Fruit fly (Drosophila melanogaster) whole organism, embryonic: ENCODE results near the gene barr.

Experiments used
- CG11085 ChIP-seq: fragments of 200-800 bp; sonication (Bioruptor generic); IDR thresholded peaks from 2 replicates; pipeline ENCODE4 v1.3.6; 2022; ENCODE audit warnings: missing biosample characterization, missing genetic modification characterization
- CG12769 ChIP-seq: fragments of 200-800 bp; sonication (Bioruptor generic); optimal IDR thresholded peaks from 2 replicates; lab custom pipeline; 2019; ENCODE audit warnings: missing biosample characterization, mild to moderate bottlenecking, missing genetic modification characterization, moderate library complexity
- CG14441 ChIP-seq: fragments of 200-800 bp; sonication (Bioruptor generic); IDR thresholded peaks from 2 replicates; pipeline ENCODE4 v1.3.6; 2022; ENCODE audit warnings: missing biosample characterization, missing genetic modification characterization
- CG16815 ChIP-seq: fragments of 200-800 bp; sonication (Bioruptor generic); optimal IDR thresholded peaks from 3 replicates; lab custom pipeline; 2017; ENCODE audit warnings: missing biosample characterization, mild to moderate bottlenecking, missing genetic modification characterization
- CG2129 ChIP-seq: fragments of 200-800 bp; sonication (Bioruptor generic); IDR thresholded peaks from 2 replicates; pipeline ENCODE4 v1.3.6; 2022; ENCODE audit warnings: missing biosample characterization, missing genetic modification characterization; ENCODE audit not compliant: partially characterized antibody
- CG31388 ChIP-seq: fragments of 200-800 bp; sonication (Bioruptor generic); optimal IDR thresholded peaks from 2 replicates; lab custom pipeline; 2016; ENCODE audit warnings: missing biosample characterization, missing genetic modification characterization
- CG32772 ChIP-seq: fragments of 200-800 bp; sonication (Bioruptor generic); IDR thresholded peaks from 2 replicates; pipeline ENCODE4 v1.3.6; 2022; ENCODE audit warnings: missing biosample characterization, missing genetic modification characterization
- CG3838 ChIP-seq: fragments of 200-800 bp; sonication (Bioruptor generic); optimal IDR thresholded peaks from 3 replicates; lab custom pipeline; 2016; ENCODE audit warnings: missing biosample characterization, missing genetic modification characterization
- CG4282 ChIP-seq: fragments of 200-800 bp; sonication (Bioruptor generic); optimal IDR thresholded peaks from 2 replicates; lab custom pipeline; 2016; ENCODE audit warnings: missing biosample characterization, missing genetic modification characterization
- CG4820 ChIP-seq: fragments of 200-800 bp; sonication (Bioruptor generic); optimal IDR thresholded peaks from 3 replicates; lab custom pipeline; 2016; ENCODE audit warnings: missing biosample characterization, missing genetic modification characterization
- CG7271 ChIP-seq: fragments of 200-800 bp; sonication (Bioruptor generic); optimal IDR thresholded peaks from 2 replicates; lab custom pipeline; 2018; ENCODE audit warnings: missing biosample characterization, mild to moderate bottlenecking, missing genetic modification characterization, moderate library complexity
- CG7963 ChIP-seq: fragments of 200-800 bp; sonication (Bioruptor generic); IDR thresholded peaks from 3 replicates; pipeline ENCODE4 v1.3.6; 2022; ENCODE audit warnings: missing biosample characterization, missing genetic modification characterization; ENCODE audit not compliant: partially characterized antibody
- CG8388 ChIP-seq: fragments of 200-800 bp; sonication (Bioruptor generic); optimal IDR thresholded peaks from 2 replicates; lab custom pipeline; 2019; ENCODE audit warnings: missing biosample characterization, mild to moderate bottlenecking, missing genetic modification characterization, moderate library complexity
- CG8478 ChIP-seq: fragments of >200 bp; optimal IDR thresholded peaks from 2 replicates; lab custom pipeline; 2018
- D ChIP-seq, 2 experiments: fragments of 200-800 bp in 1 of 2; fragments of >200 bp in 1 of 2; sonication (Bioruptor generic) in 1 of 2; optimal IDR thresholded peaks; 2 replicates in 1 of 2; 3 replicates in 1 of 2; lab custom pipeline; 2017; ENCODE audit warnings: mild to moderate bottlenecking in 1 of 2, missing biosample characterization in 1 of 2, missing genetic modification characterization in 1 of 2, missing genetic modification reagents in 1 of 2
- D19A ChIP-seq: fragments of 200-800 bp; optimal IDR thresholded peaks from 3 replicates; lab custom pipeline; 2019; ENCODE audit warnings: missing biosample characterization, mild to moderate bottlenecking, missing genetic modification characterization, moderate library complexity
- Drgx ChIP-seq: fragments of 200-800 bp; sonication (Bioruptor generic); IDR thresholded peaks from 2 replicates; pipeline ENCODE4 v1.3.6; 2022; ENCODE audit warnings: missing biosample characterization, missing genetic modification characterization
- Fer3 ChIP-seq: fragments of 200-800 bp; sonication (Bioruptor generic); optimal IDR thresholded peaks from 2 replicates; lab custom pipeline; 2018; ENCODE audit warnings: missing biosample characterization, mild to moderate bottlenecking, missing genetic modification characterization, moderate library complexity
- Hand ChIP-seq: fragments of 200-800 bp; sonication (Bioruptor generic); optimal IDR thresholded peaks from 2 replicates; lab custom pipeline; 2017; ENCODE audit warnings: mild to moderate bottlenecking, missing biosample characterization, missing genetic modification reagents, missing genetic modification characterization
- HmgD ChIP-seq: fragments of 200-800 bp; sonication (Bioruptor generic); optimal IDR thresholded peaks from 3 replicates; lab custom pipeline; 2016; ENCODE audit warnings: missing biosample characterization, missing genetic modification characterization
- Med ChIP-seq: fragments of 200-800 bp; sonication (Bioruptor generic); peaks from one replicate; lab custom pipeline; 2016; ENCODE audit warnings: missing biosample characterization, missing genetic modification characterization, mild to moderate bottlenecking, inconsistent platforms, moderate library complexity
- Mes4 ChIP-seq: fragments of 200-800 bp; sonication (Bioruptor generic); optimal IDR thresholded peaks from 2 replicates; lab custom pipeline; 2016; ENCODE audit warnings: missing biosample characterization, missing genetic modification characterization
- Neu2 ChIP-seq: fragments of 200-800 bp; sonication (Bioruptor generic); optimal IDR thresholded peaks from 3 replicates; lab custom pipeline; 2016; ENCODE audit warnings: missing biosample characterization, missing genetic modification characterization, borderline replicate concordance
- Nf-YC ChIP-seq: fragments of 200-800 bp; optimal IDR thresholded peaks from 3 replicates; lab custom pipeline; 2019; ENCODE audit warnings: missing biosample characterization, mild to moderate bottlenecking, missing genetic modification characterization, moderate library complexity
- Side ChIP-seq: fragments of 200-800 bp; sonication (Bioruptor generic); optimal IDR thresholded peaks from 2 replicates; lab custom pipeline; 2016; ENCODE audit warnings: missing biosample characterization, missing genetic modification characterization
- Sox100B ChIP-seq: fragments of 200-800 bp; sonication (Bioruptor generic); optimal IDR thresholded peaks from 3 replicates; lab custom pipeline; 2018; ENCODE audit warnings: missing biosample characterization, mild to moderate bottlenecking, missing genetic modification characterization
- Ssrp ChIP-seq: fragments of 200-800 bp; sonication (Bioruptor generic); optimal IDR thresholded peaks from 2 replicates; lab custom pipeline; 2018; ENCODE audit warnings: missing biosample characterization, mild to moderate bottlenecking, missing genetic modification characterization, moderate library complexity
- ab ChIP-seq: fragments of 200-800 bp; sonication (Bioruptor generic); optimal IDR thresholded peaks from 2 replicates; lab custom pipeline; 2016; ENCODE audit warnings: missing biosample characterization, missing genetic modification characterization
- danr ChIP-seq: fragments of 200-800 bp; sonication (Bioruptor generic); IDR thresholded peaks from 2 replicates; pipeline ENCODE4 v1.3.6; 2022; ENCODE audit warnings: missing biosample characterization, missing genetic modification characterization
- dmrt99B ChIP-seq: fragments of 200-800 bp; sonication (Bioruptor generic); optimal IDR thresholded peaks from 2 replicates; lab custom pipeline; 2018; ENCODE audit warnings: missing biosample characterization, mild to moderate bottlenecking, missing genetic modification characterization, moderate library complexity
- esg ChIP-seq: fragments of 200-800 bp; sonication (Bioruptor generic); conservative IDR thresholded peaks from 2 replicates; pipeline ENCODE4 v1.3.6; 2022; ENCODE audit warnings: missing biosample characterization, missing genetic modification characterization
- eyg ChIP-seq: fragments of 200-800 bp; sonication (Bioruptor generic); optimal IDR thresholded peaks from 3 replicates; lab custom pipeline; 2016; ENCODE audit warnings: missing biosample characterization, missing genetic modification characterization
- ftz-f1 ChIP-seq: fragments of 200-800 bp; sonication (Bioruptor generic); optimal IDR thresholded peaks from 2 replicates; lab custom pipeline; 2016; ENCODE audit warnings: missing biosample characterization, missing genetic modification characterization
- gcm2 ChIP-seq: fragments of 200-800 bp; sonication (Bioruptor generic); optimal IDR thresholded peaks from 2 replicates; lab custom pipeline; 2016; ENCODE audit warnings: missing biosample characterization, missing genetic modification characterization
- grn ChIP-seq: fragments of 200-800 bp; sonication (Bioruptor generic); optimal IDR thresholded peaks from 3 replicates; lab custom pipeline; 2017; ENCODE audit warnings: missing biosample characterization, missing genetic modification characterization
- hkb ChIP-seq, 2 experiments: fragments of 200-800 bp in 1 of 2; fragments of >200 bp in 1 of 2; sonication (Bioruptor generic) in 1 of 2; IDR thresholded peaks in 1 of 2; optimal IDR thresholded peaks in 1 of 2; 2 replicates each; pipeline versions ENCODE4 v1.3.6 to Lab custom; 2017 to 2022; ENCODE audit warnings: missing biosample characterization in 1 of 2, missing genetic modification characterization in 1 of 2
- kni ChIP-seq: fragments of 200-800 bp; sonication (Bioruptor generic); optimal IDR thresholded peaks from 3 replicates; lab custom pipeline; 2017; ENCODE audit warnings: mild to moderate bottlenecking, missing biosample characterization, missing genetic modification reagents, missing genetic modification characterization
- pan ChIP-seq, 4 experiments: fragments of >200 bp in 3 of 4; fragments of 200-800 bp in 1 of 4; sonication (Bioruptor generic) in 1 of 4; optimal IDR thresholded peaks in 3 of 4; IDR thresholded peaks in 1 of 4; 2 replicates each; pipeline versions ENCODE4 v1.3.6 to Lab custom; 2017 to 2022; ENCODE audit warnings: missing biosample characterization in 2 of 4, missing genetic modification characterization in 2 of 4, mixed read lengths in 1 of 4
- pum ChIP-seq: fragments of 200-800 bp; sonication (Bioruptor generic); optimal IDR thresholded peaks from 2 replicates; lab custom pipeline; 2016; ENCODE audit warnings: missing biosample characterization, missing genetic modification characterization
- run ChIP-seq: fragments of 200-800 bp; sonication (Bioruptor generic); optimal IDR thresholded peaks from 3 replicates; lab custom pipeline; 2018; ENCODE audit warnings: missing biosample characterization, mild to moderate bottlenecking, missing genetic modification characterization
- salm ChIP-seq: fragments of 200-800 bp; sonication (Bioruptor generic); optimal IDR thresholded peaks from 2 replicates; lab custom pipeline; 2018; ENCODE audit warnings: missing biosample characterization, mild to moderate bottlenecking, missing genetic modification characterization
- sc ChIP-seq, 3 experiments: fragments of >200 bp in 2 of 3; fragments of 200-800 bp in 1 of 3; sonication (Bioruptor generic) in 1 of 3; optimal IDR thresholded peaks; 2 replicates in 2 of 3; 3 replicates in 1 of 3; lab custom pipeline; 2017; ENCODE audit warnings: mild to moderate bottlenecking in 1 of 3, missing biosample characterization in 1 of 3, missing genetic modification characterization in 1 of 3, missing genetic modification reagents in 1 of 3
- stwl ChIP-seq: fragments of 200-800 bp; sonication (Bioruptor generic); optimal IDR thresholded peaks from 3 replicates; lab custom pipeline; 2018; ENCODE audit warnings: missing biosample characterization, mild to moderate bottlenecking, missing genetic modification characterization, moderate library complexity
- tna ChIP-seq: fragments of 200-800 bp; sonication (Bioruptor generic); IDR thresholded peaks from 2 replicates; pipeline ENCODE4 v1.3.6; 2022; ENCODE audit warnings: missing biosample characterization, missing genetic modification characterization; ENCODE audit not compliant: partially characterized antibody
- vnd ChIP-seq: fragments of 200-800 bp; sonication (Bioruptor generic); IDR thresholded peaks from 3 replicates; pipeline ENCODE4 v1.3.6; 2022; ENCODE audit warnings: missing biosample characterization, missing genetic modification characterization; ENCODE audit not compliant: partially characterized antibody

Gene barr

dm6 chr2L:20072095-20072494 lies 10.9 kb upstream of the barr start, which contains the start of gene CG10730:
Gene CG10730, minus strand, starts transcription at chr2L:20072195.
- TF ChIP-seq CG14441 (GFP tag; lab: Robert Waterston, UW) (no peak), Med (peak; percentile 18)

dm6 chr2L:20069158-20070016 lies 8.2 kb upstream of the barr start:
- TF ChIP-seq Nf-YC (tag; lab: Kevin White, UChicago) = peak; percentile 48
- no peak for TF ChIP-seq CG11085
- TF ChIP-seq esg = no peak
- TF ChIP-seq CG32772 = no peak
- no peak for TF ChIP-seq CG12769 (tag; lab: Kevin White, UChicago)
- TF ChIP-seq danr = no peak
- TF ChIP-seq stwl (tag; lab: Kevin White, UChicago) = no peak
- no peak for TF ChIP-seq sc (optimal IDR thresholded peaks at IDR 0.05; lab: Kevin White, UChicago)
- TF ChIP-seq sc (GFP tag; optimal IDR thresholded peaks at IDR 0.05; lab: Kevin White, UChicago) = no peak
- TF ChIP-seq CG4282 (GFP tag; lab: Kevin White, UChicago) = no peak
- no peak for TF ChIP-seq CG4820 (GFP tag; lab: Kevin White, UChicago)
- no peak for TF ChIP-seq Drgx
- TF ChIP-seq CG16815 (GFP tag; lab: Kevin White, UChicago) = no peak
- no peak for TF ChIP-seq Hand (GFP tag; lab: Kevin White, UChicago)
- TF ChIP-seq Ssrp (tag; lab: Kevin White, UChicago) = no peak
- TF ChIP-seq eyg (GFP tag; lab: Kevin White, UChicago) = no peak
- no peak for TF ChIP-seq Mes4 (GFP tag; lab: Kevin White, UChicago)
- no peak for TF ChIP-seq ftz-f1
- no peak for TF ChIP-seq CG7963 (GFP tag; lab: Robert Waterston, UW)
- no peak for TF ChIP-seq Fer3 (tag; lab: Kevin White, UChicago)
- TF ChIP-seq run (tag; lab: Kevin White, UChicago) = no peak
- TF ChIP-seq hkb (optimal IDR thresholded peaks at IDR 0.05; lab: Kevin White, UChicago) = no peak
- TF ChIP-seq hkb (GFP tag; IDR thresholded peaks at IDR 0.05; lab: Robert Waterston, UW) = no peak
- no peak for TF ChIP-seq CG31388
- peak; percentile 7 for TF ChIP-seq Sox100B (GFP tag; lab: Kevin White, UChicago)
- peak; percentile 2 for TF ChIP-seq CG8478 (lab: Kevin White, UChicago)
- no peak for TF ChIP-seq pan (optimal IDR thresholded peaks at IDR 0.05; lab: Kevin White, UChicago)
- peak in 1 of 2 experiments; percentile 33 for TF ChIP-seq pan (GFP tag; optimal IDR thresholded peaks at IDR 0.05 in 1 of 2, IDR thresholded peaks at IDR 0.05 in 1 of 2)
- no peak for TF ChIP-seq gcm2 (GFP tag; lab: Kevin White, UChicago)
- no peak for TF ChIP-seq CG2129
- no peak for TF ChIP-seq Side (GFP tag; lab: Kevin White, UChicago)
- no peak for TF ChIP-seq ab (GFP tag; lab: Kevin White, UChicago)
- no peak for TF ChIP-seq HmgD (GFP tag; lab: Kevin White, UChicago)
- TF ChIP-seq CG7271 (tag; lab: Kevin White, UChicago) = no peak
- TF ChIP-seq salm (tag; lab: Kevin White, UChicago) = peak; percentile 42
- no peak for TF ChIP-seq dmrt99B (tag; lab: Kevin White, UChicago)
- TF ChIP-seq CG3838 = no peak
- TF ChIP-seq D (optimal IDR thresholded peaks at IDR 0.05; lab: Kevin White, UChicago) = peak; percentile 25
- no peak for TF ChIP-seq D (GFP tag; optimal IDR thresholded peaks at IDR 0.05; lab: Kevin White, UChicago)
- peak; percentile 47; the same call in 1 of the 3 replicates for TF ChIP-seq vnd (GFP tag; lab: Robert Waterston, UW)
- TF ChIP-seq Neu2 = no peak
- TF ChIP-seq tna = no peak
- no peak for TF ChIP-seq pum (GFP tag; lab: Kevin White, UChicago)
- peak; percentile 95 for TF ChIP-seq grn (GFP tag; lab: Kevin White, UChicago)
- TF ChIP-seq kni (GFP tag; lab: Kevin White, UChicago) = no peak
- peak; percentile 83 for TF ChIP-seq D19A (tag; lab: Kevin White, UChicago)
- no peak for TF ChIP-seq CG8388 (GFP tag; lab: Kevin White, UChicago)
